Fruit fly (Drosophila melanogaster): ENCODE results near the gene hay.

hay gene

dm6 chr3L:10678545-10679067 is 47.7 kb downstream of the hay start:
- TF ChIP-seq CG6276 (GFP tag; optimal IDR thresholded peaks at IDR 0.05) (peak; percentile 88), fd59A (GFP tag; optimal IDR thresholded peaks at IDR 0.05) (peak; percentile 83), Smox (GFP tag; optimal IDR thresholded peaks at IDR 0.05) (peak; percentile 84), CG1621 (tag; optimal IDR thresholded peaks at IDR 0.05) (peak; percentile 84), CG15336 (GFP tag; IDR thresholded peaks at IDR 0.05) (peak; percentile 98), CG3919 (GFP tag; optimal IDR thresholded peaks at IDR 0.05) (peak; percentile 86), CG8119 (GFP tag; IDR thresholded peaks at IDR 0.05) (peak; percentile 97), CG6854 (GFP tag; optimal IDR thresholded peaks at IDR 0.05) (peak; percentile 35), topi (GFP tag; optimal IDR thresholded peaks at IDR 0.05) (peak; percentile 88), cyc (GFP tag; optimal IDR thresholded peaks at IDR 0.05) (peak; percentile 80), Gug (GFP tag; IDR thresholded peaks at IDR 0.05) (peak; percentile 86), salr (GFP tag; optimal IDR thresholded peaks at IDR 0.05) (peak; percentile 42 to 93), CG34406 (GFP tag; optimal IDR thresholded peaks at IDR 0.05) (peak; percentile 89), CG32006 (GFP tag; optimal IDR thresholded peaks at IDR 0.05) (peak; percentile 95), fkh (GFP tag; optimal IDR thresholded peaks at IDR 0.05) (peak; percentile 70), CG4318 (GFP tag; optimal IDR thresholded peaks at IDR 0.05) (peak; percentile 82), CG16779 (tag; optimal IDR thresholded peaks at IDR 0.05) (peak; percentile 84), CG6808 (GFP tag; optimal IDR thresholded peaks at IDR 0.05) (peak; percentile 88), vri (GFP tag; optimal IDR thresholded peaks at IDR 0.05) (peak; percentile 48), dsx (GFP tag; optimal IDR thresholded peaks at IDR 0.05; ENCODE audit: poor library complexity, severe bottlenecking) (peak; percentile 87), CG8632 (GFP tag; optimal IDR thresholded peaks at IDR 0.05) (peak; percentile 84), Ets96B (tag; optimal IDR thresholded peaks at IDR 0.05) (peak; percentile 82), CG11294 (GFP tag; IDR thresholded peaks at IDR 0.05) (peak; percentile 90), pdm3 (GFP tag; optimal IDR thresholded peaks at IDR 0.05) (peak; percentile 88), net (GFP tag; optimal IDR thresholded peaks at IDR 0.05) (peak; percentile 88), CG9139 (GFP tag; optimal IDR thresholded peaks at IDR 0.05) (peak; percentile 82), fd85E (GFP tag; optimal IDR thresholded peaks at IDR 0.05) (no peak), eg (GFP tag; IDR thresholded peaks at IDR 0.05) (peak; percentile 92), acj6 (GFP tag; optimal IDR thresholded peaks at IDR 0.05) (peak; percentile 85), Hr38 (GFP tag; optimal IDR thresholded peaks at IDR 0.05) (no peak), Sox14 (GFP tag; optimal IDR thresholded peaks at IDR 0.05) (peak; percentile 91), Lpt (GFP tag; optimal IDR thresholded peaks at IDR 0.05) (peak; percentile 83), OdsH (GFP tag; optimal IDR thresholded peaks at IDR 0.05) (peak; percentile 87), Ets21C (GFP tag; optimal IDR thresholded peaks at IDR 0.05) (peak; percentile 78), ss (GFP tag; optimal IDR thresholded peaks at IDR 0.05) (peak; percentile 89), Hr4 (GFP tag; optimal IDR thresholded peaks at IDR 0.05) (peak; percentile 91), Hr39 (GFP tag; optimal IDR thresholded peaks at IDR 0.05) (peak; percentile 79), Eip78C (GFP tag) (peak; percentile 97), Blimp-1 (GFP tag; optimal IDR thresholded peaks at IDR 0.05) (peak; percentile 73), CG6792 (GFP tag; optimal IDR thresholded peaks at IDR 0.05) (peak; percentile 88), Met (GFP tag; optimal IDR thresholded peaks at IDR 0.05) (peak; percentile 89), CG11762 (GFP tag; optimal IDR thresholded peaks at IDR 0.05; ENCODE audit: insufficient read depth) (peak; percentile 77), CG8319 (GFP tag; optimal IDR thresholded peaks at IDR 0.05) (peak; percentile 73), CG10631 (GFP tag; optimal IDR thresholded peaks at IDR 0.05) (peak; percentile 94), CG7368 (GFP tag; optimal IDR thresholded peaks at IDR 0.05) (peak; percentile 66), CG11902 (GFP tag; optimal IDR thresholded peaks at IDR 0.05) (peak; percentile 80), svp (GFP tag) (peak; percentile 96), Sox15 (GFP tag; optimal IDR thresholded peaks at IDR 0.05) (peak; percentile 65), esn (GFP tag; optimal IDR thresholded peaks at IDR 0.05) (peak; percentile 94), lz (GFP tag; optimal IDR thresholded peaks at IDR 0.05) (peak; percentile 92), dac (GFP tag; optimal IDR thresholded peaks at IDR 0.05) (peak; percentile 76), Eip93F (GFP tag; optimal IDR thresholded peaks at IDR 0.05) (peak; percentile 46)
